Worm (Caenorhabditis elegans): ENCODE results near the gene C07G2.5.
A peak's percentile ranks its signal among the peaks of the same experiment; 100 is the strongest.

C07G2.5 gene

ce11 chrIII:4498938-4499337 is at the start of gene C07G2.5, which contains the start of gene atf-7:
TSS of gene C07G2.5 (minus strand) at chrIII:4499038.
TSS of gene atf-7 (minus strand) at chrIII:4499045.
- peak; percentile 14 for TF ChIP-seq ama-1 (optimal IDR thresholded peaks at IDR 0.05)
- TF ChIP-seq ama-1 (GFP tag; optimal IDR thresholded peaks at IDR 0.05), result no peak
- TF ChIP-seq cebp-2 (GFP tag; IDR thresholded peaks at IDR 0.05), result no peak
- TF ChIP-seq die-1 (tag; optimal IDR thresholded peaks at IDR 0.05), result no peak
- peak; percentile 27 for TF ChIP-seq snpc-1.3 (tag; optimal IDR thresholded peaks at IDR 0.05; ENCODE audit: insufficient read depth)
- peak; percentile 27 for TF ChIP-seq madf-6 (GFP tag; IDR thresholded peaks at IDR 0.05)

ce11 chrIII:4544959-4545358 is 46.1 kb upstream of the C07G2.5 start, which contains the start of gene M88.3:
TSS of gene M88.3 (minus strand) at chrIII:4545059.
- TF ChIP-seq hsf-1 (GFP tag; IDR thresholded peaks at IDR 0.05) (no peak), egl-18 (GFP tag; IDR thresholded peaks at IDR 0.05) (no peak), pbrm-1 (GFP tag; IDR thresholded peaks at IDR 0.05) (no peak)

ce11 chrIII:4542362-4542931 is 43.6 kb upstream of the C07G2.5 start, which contains the start of the genes mrps-34 and cisd-3.1:
TSS of gene mrps-34 (minus strand) at chrIII:4542452.
TSS of gene cisd-3.1 (plus strand) at chrIII:4542881.
- no peak for TF ChIP-seq hmg-20 (GFP tag; IDR thresholded peaks at IDR 0.05)
- TF ChIP-seq rpc-1 (optimal IDR thresholded peaks at IDR 0.05), result peak; percentile 2
- TF ChIP-seq rpc-1 (tag; optimal IDR thresholded peaks at IDR 0.05), result no peak
- peak; percentile 11 for TF ChIP-seq him-1 (tag; optimal IDR thresholded peaks at IDR 0.05)
- no peak for TF ChIP-seq mxl-1 (tag; optimal IDR thresholded peaks at IDR 0.05)

ce11 chrIII:4540604-4541003 is 41.8 kb upstream of the C07G2.5 start, which contains the start of gene ugt-62:
TSS of gene ugt-62 (minus strand) at chrIII:4540623.
- TF ChIP-seq nfya-1 (tag; optimal IDR thresholded peaks at IDR 0.05; ENCODE audit: borderline replicate concordance, insufficient read depth) (no peak), die-1 (tag; optimal IDR thresholded peaks at IDR 0.05) (no peak), pbrm-1 (GFP tag; IDR thresholded peaks at IDR 0.05) (no peak), ztf-26 (tag; optimal IDR thresholded peaks at IDR 0.05) (no peak), ztf-3 (GFP tag; optimal IDR thresholded peaks at IDR 0.05) (no peak), cebp-1 (GFP tag; IDR thresholded peaks at IDR 0.05) (peak; percentile 74), cebp-1 (tag; optimal IDR thresholded peaks at IDR 0.05) (no peak), nhr-80 (tag; optimal IDR thresholded peaks at IDR 0.05) (peak; percentile 98), hlh-26 (GFP tag; conservative IDR thresholded peaks at IDR 0.05) (no peak)

ce11 chrIII:4530968-4531367 is 32.1 kb upstream of the C07G2.5 start:
- TF ChIP-seq hlh-12 (tag; optimal IDR thresholded peaks at IDR 0.05) (no peak), ceh-27 (GFP tag; optimal IDR thresholded peaks at IDR 0.05) (no peak), efl-1 (GFP tag; optimal IDR thresholded peaks at IDR 0.05) (no peak), nfya-2 (GFP tag; IDR thresholded peaks at IDR 0.05) (no peak), ceh-40 (GFP tag; IDR thresholded peaks at IDR 0.05) (no peak), B0261.1 (tag; optimal IDR thresholded peaks at IDR 0.05) (no peak), lsy-27 (tag; optimal IDR thresholded peaks at IDR 0.05; ENCODE audit: borderline replicate concordance, insufficient read depth) (no peak), ceh-79 (tag; optimal IDR thresholded peaks at IDR 0.05) (no peak), zfh-2 (GFP tag; conservative IDR thresholded peaks at IDR 0.05) (no peak), F10E7.11 (tag; optimal IDR thresholded peaks at IDR 0.05) (no peak), mes-4 (tag; optimal IDR thresholded peaks at IDR 0.05) (no peak)
